Fruit fly (Drosophila melanogaster) whole organism: ENCODE measurements around the gene CG43219.

Source experiments
- Dll ChIP-seq: fragments of >200 bp; optimal IDR thresholded peaks from 2 replicates; lab custom pipeline; 2017
- EcR ChIP-seq, 2 experiments: fragments of >200 bp; optimal IDR thresholded peaks; 2 replicates each; lab custom pipeline; 2017; ENCODE audit warnings: missing biosample characterization in 2 of 2, missing genetic modification characterization in 2 of 2, missing genetic modification reagents in 2 of 2
- usp ChIP-seq: fragments of >200 bp; optimal IDR thresholded peaks from 2 replicates; lab custom pipeline; 2017; ENCODE audit warnings: missing biosample characterization, missing genetic modification characterization, mixed read lengths

DNA sequence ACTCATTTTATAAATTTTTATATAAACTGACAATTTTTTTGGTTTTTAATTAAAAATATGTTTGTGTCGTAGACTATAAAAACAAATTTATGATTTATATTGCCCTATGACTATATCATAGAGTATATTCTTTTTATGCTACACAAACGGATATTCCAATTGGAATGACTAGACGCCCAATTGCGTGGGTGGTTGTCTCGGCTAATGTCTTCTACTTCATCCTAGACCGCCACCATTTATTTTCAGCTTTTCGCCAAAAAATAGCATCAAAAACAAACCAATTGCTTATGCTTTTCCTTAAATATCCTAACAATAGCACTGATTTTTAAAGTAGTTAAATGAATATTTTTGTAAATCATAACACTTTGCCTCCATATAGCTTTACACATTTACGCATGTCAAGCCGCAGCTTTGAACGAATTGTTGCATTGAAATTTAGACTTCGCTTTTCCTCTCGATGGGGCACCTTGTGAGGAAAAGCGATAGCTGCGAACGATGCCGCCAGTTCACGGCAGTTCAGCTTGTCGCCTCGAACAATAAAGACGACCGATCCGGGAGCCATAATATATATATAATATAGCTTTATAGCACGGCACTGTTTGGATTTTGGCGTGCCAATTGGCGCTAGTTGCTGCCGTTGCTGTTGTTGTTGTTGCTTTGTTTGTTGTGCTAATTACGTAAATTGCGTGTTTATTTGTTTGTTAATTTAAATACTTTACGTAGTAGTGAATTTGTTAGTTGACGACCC is 18.0 kb upstream of the CG43219 start:
- TF ChIP-seq usp (GFP tag; lab: Kevin White, UChicago) (no peak), Dll (lab: Kevin White, UChicago) (no peak), EcR (GFP tag; optimal IDR thresholded peaks at IDR 0.05; lab: Kevin White, UChicago) (peak in 1 of 2 experiments; percentile 52)
